Fruit fly (Drosophila melanogaster) whole organism, prepupa: ENCODE results near the gene cact.

Source experiments
- Blimp-1 ChIP-seq: fragments of 200-800 bp; sonication (Bioruptor generic); optimal IDR thresholded peaks from 3 replicates; lab custom pipeline; 2017; ENCODE audit warnings: missing biosample characterization, missing genetic modification characterization, mild to moderate bottlenecking, moderate library complexity, missing genetic modification reagents
- CG11294 ChIP-seq: fragments of 200-800 bp; sonication (Bioruptor generic); IDR thresholded peaks from 2 replicates; pipeline ENCODE4 v1.3.6; 2022; ENCODE audit warnings: missing biosample characterization, missing genetic modification characterization
- CG11762 ChIP-seq: fragments of 200-800 bp; sonication (Bioruptor generic); optimal IDR thresholded peaks from 3 replicates; lab custom pipeline; 2016; ENCODE audit warnings: missing biosample characterization, missing genetic modification characterization; ENCODE audit not compliant: insufficient read depth
- CG11902 ChIP-seq: fragments of 200-800 bp; sonication (Bioruptor generic); optimal IDR thresholded peaks from 3 replicates; lab custom pipeline; 2016; ENCODE audit warnings: missing biosample characterization, missing genetic modification characterization
- CG15336 ChIP-seq: fragments of 200-800 bp; sonication (Bioruptor generic); IDR thresholded peaks from 2 replicates; pipeline ENCODE4 v1.3.6; 2022; ENCODE audit warnings: missing biosample characterization, missing genetic modification characterization
- CG3919 ChIP-seq: fragments of 200-800 bp; sonication (Bioruptor generic); optimal IDR thresholded peaks from 3 replicates; lab custom pipeline; 2016; ENCODE audit warnings: missing biosample characterization, missing genetic modification characterization
- CG4318 ChIP-seq: fragments of 200-800 bp; sonication (Bioruptor generic); optimal IDR thresholded peaks from 3 replicates; lab custom pipeline; 2017; ENCODE audit warnings: missing biosample characterization, mild to moderate bottlenecking, missing genetic modification characterization
- CG6163 ChIP-seq: fragments of 200-800 bp; sonication (Bioruptor generic); IDR thresholded peaks from 3 replicates; pipeline ENCODE4 v1.3.6; 2022; ENCODE audit warnings: missing biosample characterization, missing genetic modification characterization
- CG6276 ChIP-seq: fragments of 200-800 bp; sonication (Bioruptor generic); optimal IDR thresholded peaks from 2 replicates; lab custom pipeline; 2017; ENCODE audit warnings: missing biosample characterization, mild to moderate bottlenecking, missing genetic modification characterization
- CG6792 ChIP-seq: fragments of 200-800 bp; sonication (Bioruptor generic); optimal IDR thresholded peaks from 3 replicates; lab custom pipeline; 2016; ENCODE audit warnings: missing biosample characterization, missing genetic modification characterization
- CG6808 ChIP-seq: fragments of 200-800 bp; sonication (Bioruptor generic); optimal IDR thresholded peaks from 3 replicates; lab custom pipeline; 2017; ENCODE audit warnings: missing biosample characterization, missing genetic modification characterization, mild to moderate bottlenecking, moderate library complexity, missing genetic modification reagents
- CG6854 ChIP-seq: fragments of 200-800 bp; sonication (Bioruptor generic); optimal IDR thresholded peaks from 2 replicates; lab custom pipeline; 2017; ENCODE audit warnings: missing biosample characterization, mild to moderate bottlenecking, missing genetic modification characterization
- CG8119 ChIP-seq: fragments of 200-800 bp; sonication (Bioruptor generic); IDR thresholded peaks from 3 replicates; pipeline ENCODE4 v1.3.6; 2022; ENCODE audit warnings: missing biosample characterization, missing genetic modification characterization
- CG9139 ChIP-seq: fragments of 200-800 bp; sonication (Bioruptor generic); optimal IDR thresholded peaks from 3 replicates; lab custom pipeline; 2017; ENCODE audit warnings: missing biosample characterization, mild to moderate bottlenecking, missing genetic modification characterization
- Ets21C ChIP-seq: fragments of 200-800 bp; sonication (Bioruptor generic); optimal IDR thresholded peaks from 3 replicates; lab custom pipeline; 2016; ENCODE audit warnings: missing biosample characterization, missing genetic modification characterization
- Hr38 ChIP-seq: sonication (Bioruptor generic); optimal IDR thresholded peaks from 2 replicates; lab custom pipeline; 2016; ENCODE audit warnings: missing biosample characterization, missing genetic modification characterization
- Hr39 ChIP-seq: fragments of 200-800 bp; sonication (Bioruptor generic); optimal IDR thresholded peaks from 2 replicates; lab custom pipeline; 2016; ENCODE audit warnings: missing biosample characterization, missing genetic modification characterization
- Hr4 ChIP-seq: fragments of 200-800 bp; sonication (Bioruptor generic); optimal IDR thresholded peaks from 3 replicates; lab custom pipeline; 2016; ENCODE audit warnings: missing biosample characterization, missing genetic modification characterization
- Lpt ChIP-seq: fragments of 200-800 bp; sonication (Bioruptor generic); optimal IDR thresholded peaks from 3 replicates; lab custom pipeline; 2016; ENCODE audit warnings: missing biosample characterization, missing genetic modification characterization
- Sox15 ChIP-seq: fragments of 200-800 bp; sonication (Bioruptor generic); optimal IDR thresholded peaks from 3 replicates; lab custom pipeline; 2016; ENCODE audit warnings: missing biosample characterization, missing genetic modification characterization
- acj6 ChIP-seq: fragments of 200-800 bp; sonication (Bioruptor generic); optimal IDR thresholded peaks from 3 replicates; lab custom pipeline; 2016; ENCODE audit warnings: missing biosample characterization, missing genetic modification characterization
- cyc ChIP-seq: fragments of 200-800 bp; sonication (Bioruptor generic); optimal IDR thresholded peaks from 3 replicates; lab custom pipeline; 2016; ENCODE audit warnings: missing biosample characterization, missing genetic modification characterization
- dsx ChIP-seq: fragments of 200-800 bp; optimal IDR thresholded peaks from 3 replicates; lab custom pipeline; 2019; ENCODE audit warnings: missing biosample characterization, mild to moderate bottlenecking, missing genetic modification characterization, moderate library complexity; ENCODE audit not compliant: poor library complexity, severe bottlenecking
- eg ChIP-seq: fragments of 200-800 bp; sonication (Bioruptor generic); IDR thresholded peaks from 3 replicates; pipeline ENCODE4 v1.3.6; 2022; ENCODE audit warnings: missing biosample characterization, missing genetic modification characterization
- fd59A ChIP-seq: fragments of 200-800 bp; sonication (Bioruptor generic); optimal IDR thresholded peaks from 2 replicates; lab custom pipeline; 2017; ENCODE audit warnings: missing biosample characterization, mild to moderate bottlenecking, missing genetic modification characterization, missing genetic modification reagents
- fd85E ChIP-seq: fragments of 200-800 bp; sonication (Bioruptor generic); optimal IDR thresholded peaks from 3 replicates; lab custom pipeline; 2016; ENCODE audit warnings: missing biosample characterization, missing genetic modification characterization
- net ChIP-seq: fragments of 200-800 bp; sonication (Bioruptor generic); optimal IDR thresholded peaks from 3 replicates; lab custom pipeline; 2016; ENCODE audit warnings: missing biosample characterization, missing genetic modification characterization
- salr ChIP-seq, 2 experiments: fragments of 200-800 bp; sonication (Bioruptor generic); optimal IDR thresholded peaks; 3 replicates each; lab custom pipeline; 2016 to 2018; ENCODE audit warnings: missing biosample characterization in 2 of 2, missing genetic modification characterization in 2 of 2, mild to moderate bottlenecking in 1 of 2
- spab ChIP-seq: fragments of 200-800 bp; sonication (Bioruptor generic); optimal IDR thresholded peaks from 2 replicates; lab custom pipeline; 2017; ENCODE audit warnings: missing biosample characterization, mild to moderate bottlenecking, missing genetic modification characterization, missing genetic modification reagents
- ss ChIP-seq, 2 experiments: fragments of 200-800 bp; sonication (Bioruptor generic); optimal IDR thresholded peaks; 2 replicates in 1 of 2; 3 replicates in 1 of 2; lab custom pipeline; 2017 to 2018; ENCODE audit warnings: mild to moderate bottlenecking in 2 of 2, missing biosample characterization in 2 of 2, missing genetic modification characterization in 2 of 2, moderate library complexity in 1 of 2
- svp ChIP-seq: fragments of 200-800 bp; sonication (Bioruptor generic); peaks from one replicate; lab custom pipeline; 2016; ENCODE audit warnings: missing biosample characterization, missing genetic modification characterization
- topi ChIP-seq: fragments of 200-800 bp; sonication (Bioruptor generic); optimal IDR thresholded peaks from 3 replicates; lab custom pipeline; 2016; ENCODE audit warnings: missing biosample characterization, missing genetic modification characterization
- vri ChIP-seq: fragments of 200-800 bp; sonication (Bioruptor generic); optimal IDR thresholded peaks from 3 replicates; lab custom pipeline; 2016; ENCODE audit warnings: missing biosample characterization, mild to moderate bottlenecking, missing genetic modification characterization

Gene cact

dm6 chr2L:16299466-16300311 lies 26.3 kb downstream of the cact start, which contains the start of the genes heix and CG17328 (continued):
- TF ChIP-seq CG11902 (GFP tag; lab: Kevin White, UChicago) (peak; percentile 74), Ets21C (GFP tag; lab: Kevin White, UChicago) (peak; percentile 74), ss (GFP tag; optimal IDR thresholded peaks at IDR 0.05; lab: Kevin White, UChicago) (no peak), CG4318 (GFP tag; lab: Kevin White, UChicago) (no peak), Hr38 (GFP tag; lab: Kevin White, UChicago) (no peak), Hr4 (peak; percentile 86), eg (no peak), Sox15 (GFP tag; lab: Kevin White, UChicago) (peak; percentile 70), fd85E (no peak), net (GFP tag; lab: Kevin White, UChicago) (no peak)

- TF ChIP-seq CG6792 (GFP tag; lab: Kevin White, UChicago) (no peak), fd85E (no peak), dsx (GFP tag; lab: Kevin White, UChicago) (no peak), CG11762 (GFP tag; lab: Kevin White, UChicago) (no peak), CG3919 (no peak), Hr4 (no peak), cyc (GFP tag; lab: Kevin White, UChicago) (no peak), acj6 (GFP tag; lab: Kevin White, UChicago) (no peak), Sox15 (GFP tag; lab: Kevin White, UChicago) (no peak), CG6808 (GFP tag; lab: Kevin White, UChicago) (no peak), salr (GFP tag; optimal IDR thresholded peaks at IDR 0.05; lab: Kevin White, UChicago) (no peak), topi (GFP tag; lab: Kevin White, UChicago) (no peak), Ets21C (GFP tag; lab: Kevin White, UChicago) (no peak), CG9139 (GFP tag; lab: Kevin White, UChicago) (no peak)
- TF ChIP-seq, all 60 proteins: peak for 0
Observed at dm6 chr2L:16293703-16294233, 32.2 kb downstream of the cact start, which contains the start of gene Cyp303a1. Gene Cyp303a1 (plus strand): TSS chr2L:16294183.

- peak; percentile 47; the same call in 1 of the 2 replicates for TF ChIP-seq CG15336 (GFP tag; lab: Robert Waterston, UW)
- peak; percentile 35; the same call in 1 of the 3 replicates for TF ChIP-seq CG8119 (GFP tag; lab: Robert Waterston, UW)
- no peak for TF ChIP-seq CG11294 (GFP tag; lab: Robert Waterston, UW)
- TF ChIP-seq Hr39 (GFP tag; lab: Kevin White, UChicago): no peak
- no peak for TF ChIP-seq spab (GFP tag; lab: Kevin White, UChicago)
- TF ChIP-seq fd85E: no peak
- 0 out of 3 replicates have a peak, but pooled peaks have one; percentile 24 for TF ChIP-seq eg
- no peak for TF ChIP-seq CG6854 (GFP tag; lab: Kevin White, UChicago)
- peak; percentile 31 for TF ChIP-seq Lpt (GFP tag; lab: Kevin White, UChicago)
- TF ChIP-seq CG6163: no peak
- no peak for TF ChIP-seq dsx (GFP tag; lab: Kevin White, UChicago)
- no peak for TF ChIP-seq Sox15 (GFP tag; lab: Kevin White, UChicago)
- TF ChIP-seq Blimp-1 (GFP tag; lab: Kevin White, UChicago): peak; percentile 90
- peak; percentile 27 for TF ChIP-seq CG6276 (GFP tag; lab: Kevin White, UChicago)
Observed at dm6 chr2L:16292975-16293501, 33.0 kb downstream of the cact start, which contains the start of gene CG13258. Gene CG13258 (minus strand): TSS chr2L:16293025.

dm6 chr2L:16290984-16291383 lies 35.0 kb downstream of the cact start, which contains the start of gene CG17329:
Gene CG17329 (plus strand): TSS chr2L:16291284.
- TF ChIP-seq spab (GFP tag; lab: Kevin White, UChicago) (no peak), CG6808 (GFP tag; lab: Kevin White, UChicago) (no peak), svp (no peak), fd59A (GFP tag; lab: Kevin White, UChicago) (no peak), salr (GFP tag; optimal IDR thresholded peaks at IDR 0.05; lab: Kevin White, UChicago) (no peak), vri (GFP tag; lab: Kevin White, UChicago) (no peak), cyc (GFP tag; lab: Kevin White, UChicago) (no peak)
- TF ChIP-seq, all 60 proteins: peak for 0
